Worm (Caenorhabditis elegans) whole organism, midembryonic: ENCODE results near the gene M04B2.4.

Experiments used
- T22C8.4 ChIP-seq: fragments of 200-800 bp; sonication (Bioruptor generic); IDR thresholded peaks from 2 replicates; pipeline ENCODE4 v1.3.6; 2022; ENCODE audit warnings: missing genetic modification characterization, missing compliant biosample characterization
- flt-1 ChIP-seq: fragments of 200-800 bp; sonication (Bioruptor generic); IDR thresholded peaks from 2 replicates; pipeline ENCODE4 v1.3.6; 2022; ENCODE audit warnings: missing genetic modification characterization, missing compliant biosample characterization
- ref-1 ChIP-seq: fragments of 200-800 bp; sonication (Bioruptor generic); conservative IDR thresholded peaks from 2 replicates; pipeline ENCODE4 v1.3.6; 2022; ENCODE audit warnings: missing genetic modification reagents, missing genetic modification characterization, missing compliant biosample characterization
- tab-1 ChIP-seq: fragments of 200-800 bp; sonication (Bioruptor generic); IDR thresholded peaks from 2 replicates; pipeline ENCODE4 v1.3.6; 2022; ENCODE audit warnings: missing genetic modification characterization, missing compliant biosample characterization

- TF ChIP-seq ref-1 (no peak), tab-1 (no peak), T22C8.4 (GFP tag; lab: Robert Waterston, UW) (no peak), flt-1 (GFP tag; lab: Robert Waterston, UW) (no peak)
Measured at ce11 chrIV:11469698-11470591, 50.9 kb downstream of the M04B2.4 start, which contains the start of the genes C10C6.13 and wht-2.
